Worm (Caenorhabditis elegans): Measurements from ENCODE around the gene adal-1.

ce11 chrII:6882335-6882734 lies 11.1 kb downstream of the adal-1 start:
- TF ChIP-seq snpc-4 (tag; optimal IDR thresholded peaks at IDR 0.05): no peak
- TF ChIP-seq unc-39 (tag; optimal IDR thresholded peaks at IDR 0.05): no peak
- no peak for TF ChIP-seq elt-1 (tag; optimal IDR thresholded peaks at IDR 0.05)
- no peak for TF ChIP-seq ceh-16 (tag; optimal IDR thresholded peaks at IDR 0.05)
- TF ChIP-seq nhr-6 (tag; optimal IDR thresholded peaks at IDR 0.05): no peak
- no peak for TF ChIP-seq aly-2 (tag; optimal IDR thresholded peaks at IDR 0.05)
- no peak for TF ChIP-seq zag-1 (tag; optimal IDR thresholded peaks at IDR 0.05)
- TF ChIP-seq lin-11 (tag; optimal IDR thresholded peaks at IDR 0.05): no peak
- no peak for TF ChIP-seq unc-55 (GFP tag; optimal IDR thresholded peaks at IDR 0.05)
- no peak for TF ChIP-seq gmeb-1 (tag; optimal IDR thresholded peaks at IDR 0.05)

Data from whole organism, L2 larva.